Fruit fly (Drosophila melanogaster) whole organism, embryonic: ENCODE results near the gene CG14237.

Source experiments
- CG10565 ChIP-seq: fragments of 200-800 bp; sonication (Bioruptor generic); optimal IDR thresholded peaks from 3 replicates; lab custom pipeline; 2016; ENCODE audit warnings: missing biosample characterization, mild to moderate bottlenecking, missing genetic modification characterization
- crc ChIP-seq: fragments of 200-800 bp; sonication (Bioruptor generic); optimal IDR thresholded peaks from 2 replicates; lab custom pipeline; 2016; ENCODE audit warnings: missing biosample characterization, missing genetic modification characterization
- prd ChIP-seq, 3 experiments: fragments of >200 bp in 2 of 3; fragments of 200-800 bp in 1 of 3; sonication (Bioruptor generic) in 1 of 3; optimal IDR thresholded peaks in 2 of 3; IDR thresholded peaks in 1 of 3; 2 replicates in 2 of 3; 3 replicates in 1 of 3; pipeline versions ENCODE4 v1.3.6 to Lab custom; 2017 to 2022; ENCODE audit warnings: missing biosample characterization in 1 of 3, missing genetic modification characterization in 1 of 3
- pros ChIP-seq: fragments of 200-800 bp; sonication (Bioruptor generic); optimal IDR thresholded peaks from 3 replicates; lab custom pipeline; 2019; ENCODE audit warnings: missing biosample characterization, mild to moderate bottlenecking, missing genetic modification characterization, moderate library complexity
- ttk ChIP-seq: fragments of 200-800 bp; sonication (Bioruptor generic); IDR thresholded peaks from 2 replicates; pipeline ENCODE4 v2.1.2; 2022; ENCODE audit warnings: missing biosample characterization, missing genetic modification characterization

DNA sequence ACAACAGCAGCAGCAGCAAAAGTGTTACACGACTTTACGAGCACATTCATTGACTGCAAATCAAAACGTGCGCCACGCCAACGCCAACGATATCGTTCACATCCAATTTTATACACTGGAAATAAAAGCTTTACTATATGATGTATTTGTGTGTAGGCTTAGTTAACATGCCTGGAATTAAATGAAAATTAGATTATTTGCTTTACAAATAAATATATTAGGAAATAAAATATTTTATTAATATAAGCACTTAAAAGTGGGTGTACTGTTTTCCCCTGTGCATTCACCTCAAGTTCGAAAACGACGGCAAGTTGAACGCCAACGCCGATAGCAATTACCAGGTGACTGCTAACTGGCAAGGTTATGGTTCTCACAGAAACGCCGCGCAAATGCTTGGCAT, 46.9 kb upstream of the CG14237 start:
- no peak for TF ChIP-seq prd (optimal IDR thresholded peaks at IDR 0.05; lab: Kevin White, UChicago)
- TF ChIP-seq prd (GFP tag; IDR thresholded peaks at IDR 0.05; lab: Robert Waterston, UW): peak; percentile 30; the same call in 1 of the 3 replicates
- TF ChIP-seq pros (GFP tag; lab: Kevin White, UChicago): no peak
- no peak for TF ChIP-seq crc (GFP tag; lab: Kevin White, UChicago)
- TF ChIP-seq ttk: peak; percentile 53
- no peak for TF ChIP-seq CG10565 (GFP tag; lab: Kevin White, UChicago)
